Comparison of ENCODE assay signal across 6 worm cellular contexts in the genomic region with DNA sequence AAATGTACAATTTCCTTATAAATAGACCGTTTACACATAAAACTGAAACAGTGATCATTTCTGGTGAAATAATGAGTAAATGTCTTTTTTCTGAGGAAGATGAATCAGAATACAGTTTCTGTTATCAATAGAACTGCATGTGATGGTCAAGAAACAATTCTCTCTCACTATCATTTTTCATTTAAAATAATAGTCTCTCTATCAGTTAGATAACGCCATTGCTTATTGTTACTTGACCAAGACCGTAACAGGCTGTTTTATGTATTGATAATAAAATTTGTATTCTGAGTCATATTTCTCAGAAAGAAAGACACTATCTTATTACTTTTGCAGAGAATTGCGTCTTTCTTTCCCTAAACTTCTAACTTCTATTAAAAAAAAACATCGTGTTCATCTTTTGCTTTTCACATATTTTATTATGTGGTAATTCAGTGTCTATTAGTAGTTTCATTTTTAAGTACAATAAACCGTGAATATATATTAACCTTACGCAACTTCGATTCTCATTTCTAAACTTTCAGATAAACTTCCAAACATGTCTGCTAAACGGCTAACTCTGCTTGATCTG.
TF ChIP-seq lines count a peak whose summit lies in the region.

TSS of gene fbxa-35 (plus strand) at position 518 of the 568 bp plus-strand sequence.

TF ChIP-seq in whole organism, L1 larva, 84 proteins besides CTCF, POLR2A, EP300 and RAD21:
- TF ChIP-seq efl-1 (optimal IDR thresholded peaks at IDR 0.05; lab: Kevin White, UChicago) (no peak), efl-1 (GFP tag; optimal IDR thresholded peaks at IDR 0.05 in 1 of 2; lab: Kevin White, UChicago) (peak in 1 of 2 experiments; percentile 19), skn-1 (tag; optimal IDR thresholded peaks at IDR 0.05; lab: Kevin White, UChicago) (no peak), sptf-1 (tag; optimal IDR thresholded peaks at IDR 0.05; lab: Kevin White, UChicago) (no peak), nhr-11 (tag; optimal IDR thresholded peaks at IDR 0.05; lab: Kevin White, UChicago) (no peak), C34B4.2 (tag; optimal IDR thresholded peaks at IDR 0.05; lab: Kevin White, UChicago) (no peak), elt-2 (tag; optimal IDR thresholded peaks at IDR 0.05; lab: Kevin White, UChicago) (peak; percentile 82), elt-3 (tag; optimal IDR thresholded peaks at IDR 0.05; lab: Kevin White, UChicago) (peak in 2 of 6 experiments; percentile 13), fos-1 (tag; optimal IDR thresholded peaks at IDR 0.05; lab: Kevin White, UChicago) (no peak)

TF ChIP-seq in whole organism, L2 larva, 48 proteins besides CTCF, POLR2A, EP300 and RAD21:
- TF ChIP-seq sem-4 (tag; optimal IDR thresholded peaks at IDR 0.05; lab: Kevin White, UChicago) (no peak), mbf-1 (tag; optimal IDR thresholded peaks at IDR 0.05; lab: Kevin White, UChicago) (no peak), lin-13 (GFP tag; optimal IDR thresholded peaks at IDR 0.05; lab: Kevin White, UChicago) (no peak), C34F6.9 (tag; optimal IDR thresholded peaks at IDR 0.05; lab: Kevin White, UChicago) (no peak), fos-1 (tag; optimal IDR thresholded peaks at IDR 0.05; lab: Kevin White, UChicago) (peak; percentile 87), nhr-129 (tag; optimal IDR thresholded peaks at IDR 0.05; lab: Kevin White, UChicago) (no peak), lsy-2 (tag; optimal IDR thresholded peaks at IDR 0.05; lab: Kevin White, UChicago) (no peak), Y55F3AM.14 (GFP tag; optimal IDR thresholded peaks at IDR 0.05; lab: Kevin White, UChicago) (no peak)

TF ChIP-seq in whole organism, L3 larva, 47 proteins besides CTCF, POLR2A, EP300 and RAD21:
- peak; percentile 86 for TF ChIP-seq pqm-1 (tag; optimal IDR thresholded peaks at IDR 0.05; lab: Kevin White, UChicago)
- TF ChIP-seq unc-62 (GFP tag; optimal IDR thresholded peaks at IDR 0.05; lab: Kevin White, UChicago), result no peak
- TF ChIP-seq elt-2 (tag; optimal IDR thresholded peaks at IDR 0.05; lab: Kevin White, UChicago), result peak; percentile 63

TF ChIP-seq in whole organism, L4 larva, 104 proteins besides CTCF, POLR2A, EP300 and RAD21:
- TF ChIP-seq daf-16 (GFP tag; optimal IDR thresholded peaks at IDR 0.05; lab: Kevin White, UChicago), result no peak
- peak; percentile 45 for TF ChIP-seq daf-16 (tag; optimal IDR thresholded peaks at IDR 0.05; lab: Kevin White, UChicago)
- TF ChIP-seq nhr-28 (tag; optimal IDR thresholded peaks at IDR 0.05; lab: Kevin White, UChicago), result peak; percentile 65
- no peak for TF ChIP-seq nhr-25 (tag; optimal IDR thresholded peaks at IDR 0.05; lab: Kevin White, UChicago; ENCODE audit: borderline replicate concordance, insufficient read depth)
- TF ChIP-seq nhr-77 (tag; optimal IDR thresholded peaks at IDR 0.05; lab: Kevin White, UChicago), result peak; percentile 54
- peak; percentile 79 for TF ChIP-seq pqm-1 (tag; optimal IDR thresholded peaks at IDR 0.05; lab: Kevin White, UChicago)
- TF ChIP-seq F10B5.3 (tag; optimal IDR thresholded peaks at IDR 0.05; lab: Kevin White, UChicago), result no peak
- TF ChIP-seq unc-62 (GFP tag; optimal IDR thresholded peaks at IDR 0.05 in 1 of 2; lab: Kevin White, UChicago), result peak in 1 of 2 experiments; percentile 85
- TF ChIP-seq unc-62 (tag; optimal IDR thresholded peaks at IDR 0.05; lab: Kevin White, UChicago), result no peak
TF ChIP-seq in whole organism, L4 larva: peak in this region for 5.

TF ChIP-seq in whole organism, late embryonic, 69 proteins besides CTCF, POLR2A, EP300 and RAD21:
- no peak for TF ChIP-seq unc-42 (tag; optimal IDR thresholded peaks at IDR 0.05; lab: Kevin White, UChicago)
- TF ChIP-seq elt-2 (tag; optimal IDR thresholded peaks at IDR 0.05; lab: Kevin White, UChicago), result peak; percentile 65
- no peak for TF ChIP-seq nfya-1 (tag; optimal IDR thresholded peaks at IDR 0.05; lab: Kevin White, UChicago)
- no peak for TF ChIP-seq ahr-1 (tag; optimal IDR thresholded peaks at IDR 0.05; lab: Kevin White, UChicago)
- no peak for TF ChIP-seq pros-1 (tag; optimal IDR thresholded peaks at IDR 0.05; lab: Kevin White, UChicago)
- no peak for TF ChIP-seq che-1 (tag; optimal IDR thresholded peaks at IDR 0.05; lab: Kevin White, UChicago)
- no peak for TF ChIP-seq rnt-1 (tag; optimal IDR thresholded peaks at IDR 0.05; lab: Kevin White, UChicago)

TF ChIP-seq in whole organism, young adult, 124 proteins besides CTCF, POLR2A, EP300 and RAD21:
- no peak for TF ChIP-seq hmg-20 (GFP tag; IDR thresholded peaks at IDR 0.05; lab: Robert Waterston, UW)
- no peak for TF ChIP-seq lir-1 (GFP tag; conservative IDR thresholded peaks at IDR 0.05; lab: Robert Waterston, UW)
- TF ChIP-seq nhr-80 (tag; optimal IDR thresholded peaks at IDR 0.05; lab: Kevin White, UChicago), result peak; percentile 13
